Fruit fly (Drosophila melanogaster) whole organism, pupa: ENCODE results near the gene CG5116.

Source experiments
- CG10348 ChIP-seq: fragments of 200-800 bp; sonication (Bioruptor generic); IDR thresholded peaks from 2 replicates; pipeline ENCODE4 v1.3.6; 2022; ENCODE audit warnings: missing biosample characterization, missing genetic modification characterization
- CG12605 ChIP-seq: fragments of 200-800 bp; sonication (Bioruptor generic); IDR thresholded peaks from 2 replicates; pipeline ENCODE4 v1.3.6; 2022; ENCODE audit warnings: missing biosample characterization, missing genetic modification characterization
- CG13204 ChIP-seq: fragments of 200-800 bp; sonication (Bioruptor generic); optimal IDR thresholded peaks from 2 replicates; lab custom pipeline; 2018; ENCODE audit warnings: missing biosample characterization, mild to moderate bottlenecking, missing genetic modification characterization, moderate library complexity
- CG14655 ChIP-seq: fragments of 200-800 bp; sonication (Bioruptor generic); optimal IDR thresholded peaks from 3 replicates; lab custom pipeline; 2017; ENCODE audit warnings: mild to moderate bottlenecking, missing biosample characterization, missing genetic modification reagents, missing genetic modification characterization
- CG15710 ChIP-seq: fragments of 200-800 bp; sonication (Bioruptor generic); optimal IDR thresholded peaks from 2 replicates; lab custom pipeline; 2018; ENCODE audit warnings: missing biosample characterization, mild to moderate bottlenecking, missing genetic modification characterization, moderate library complexity
- CG17806 ChIP-seq: fragments of 200-800 bp; sonication (Bioruptor generic); optimal IDR thresholded peaks from 2 replicates; lab custom pipeline; 2018; ENCODE audit warnings: missing biosample characterization, mild to moderate bottlenecking, missing genetic modification characterization, moderate library complexity
- CG32121 ChIP-seq: fragments of 200-800 bp; sonication (Bioruptor generic); IDR thresholded peaks from 2 replicates; pipeline ENCODE4 v1.3.6; 2022; ENCODE audit warnings: missing biosample characterization, missing genetic modification characterization
- CG34367 ChIP-seq: fragments of 200-800 bp; sonication (Bioruptor generic); optimal IDR thresholded peaks from 2 replicates; lab custom pipeline; 2018; ENCODE audit warnings: missing biosample characterization, mild to moderate bottlenecking, missing genetic modification characterization
- CG4496 ChIP-seq: fragments of 200-800 bp; sonication (Bioruptor generic); IDR thresholded peaks from 3 replicates; pipeline ENCODE4 v1.3.6; 2022; ENCODE audit warnings: missing biosample characterization, missing genetic modification characterization
- CG8159 ChIP-seq: fragments of 200-800 bp; sonication (Bioruptor generic); optimal IDR thresholded peaks from 3 replicates; lab custom pipeline; 2018; ENCODE audit warnings: missing biosample characterization, mild to moderate bottlenecking, missing genetic modification characterization, moderate library complexity
- CG8301 ChIP-seq: fragments of 200-800 bp; sonication (Bioruptor generic); optimal IDR thresholded peaks from 2 replicates; lab custom pipeline; 2018; ENCODE audit warnings: missing biosample characterization, mild to moderate bottlenecking, missing genetic modification characterization
- CG9948 ChIP-seq: fragments of 200-800 bp; sonication (Bioruptor generic); optimal IDR thresholded peaks from 2 replicates; lab custom pipeline; 2018; ENCODE audit warnings: missing biosample characterization, mild to moderate bottlenecking, missing genetic modification characterization, moderate library complexity
- D1 ChIP-seq: fragments of 200-800 bp; sonication (Bioruptor generic); optimal IDR thresholded peaks from 2 replicates; lab custom pipeline; 2018; ENCODE audit warnings: missing biosample characterization, mild to moderate bottlenecking, missing genetic modification characterization, moderate library complexity
- EcR ChIP-seq: fragments of 200-800 bp; sonication (Bioruptor generic); optimal IDR thresholded peaks from 3 replicates; lab custom pipeline; 2019; ENCODE audit warnings: missing biosample characterization, missing genetic modification characterization, mild to moderate bottlenecking, moderate library complexity, missing genetic modification reagents
- Ets98B ChIP-seq: fragments of 200-800 bp; sonication (Bioruptor generic); IDR thresholded peaks from 2 replicates; pipeline ENCODE4 v1.3.6; 2022; ENCODE audit warnings: missing biosample characterization, missing genetic modification characterization
- Pif1A ChIP-seq: fragments of 200-800 bp; sonication (Bioruptor generic); optimal IDR thresholded peaks from 3 replicates; lab custom pipeline; 2016; ENCODE audit warnings: missing biosample characterization, missing genetic modification characterization
- Pif1B ChIP-seq: fragments of 200-800 bp; sonication (Bioruptor generic); optimal IDR thresholded peaks from 3 replicates; lab custom pipeline; 2016; ENCODE audit warnings: missing biosample characterization, missing genetic modification characterization
- Snoo ChIP-seq: fragments of 200-800 bp; sonication (Bioruptor generic); optimal IDR thresholded peaks from 3 replicates; lab custom pipeline; 2017; ENCODE audit warnings: missing biosample characterization, mild to moderate bottlenecking, missing genetic modification characterization, inconsistent platforms
- fd96Ca ChIP-seq: fragments of 200-800 bp; sonication (Bioruptor generic); IDR thresholded peaks from 3 replicates; pipeline ENCODE4 v1.3.6; 2022; ENCODE audit warnings: missing biosample characterization, missing genetic modification characterization
- gl ChIP-seq: fragments of 200-800 bp; sonication (Bioruptor generic); optimal IDR thresholded peaks from 2 replicates; lab custom pipeline; 2018; ENCODE audit warnings: missing biosample characterization, mild to moderate bottlenecking, missing genetic modification characterization
- rn ChIP-seq: fragments of 200-800 bp; sonication (Bioruptor generic); IDR thresholded peaks from 2 replicates; pipeline ENCODE4 v1.3.6; 2022; ENCODE audit warnings: missing biosample characterization, missing genetic modification characterization

CG5116 gene

DNA sequence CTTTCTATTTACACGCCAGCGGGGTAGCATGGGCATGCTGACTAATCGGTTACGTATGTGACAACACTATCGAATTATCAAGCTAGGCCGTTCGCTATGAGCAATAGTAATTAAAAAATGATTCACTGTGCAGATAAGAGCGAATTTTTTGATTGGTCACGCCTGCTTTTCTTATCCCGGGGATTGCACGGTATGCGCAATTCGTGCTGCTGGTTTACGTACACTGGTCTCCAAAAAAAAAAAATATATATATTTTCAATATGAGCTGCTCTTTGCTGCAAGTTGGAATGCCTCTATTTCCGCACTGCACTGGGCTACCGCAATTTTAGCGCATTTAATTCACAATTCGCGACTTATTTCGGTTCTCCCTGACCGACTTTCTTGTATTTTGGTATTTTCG lies 7.5 kb downstream of the CG5116 start:
- TF ChIP-seq EcR (no peak), D1 (tag; lab: Kevin White, UChicago) (peak; percentile 2), Snoo (tag; lab: Kevin White, UChicago) (peak; percentile 28), rn (GFP tag; lab: Robert Waterston, UW) (0 out of 2 replicates have a peak, but pooled peaks have one; percentile 27), CG8301 (tag; lab: Kevin White, UChicago) (peak; percentile 65), CG32121 (GFP tag; lab: Robert Waterston, UW) (peak; percentile 67), Pif1A (GFP tag; lab: Kevin White, UChicago) (peak; percentile 70), CG34367 (tag; lab: Kevin White, UChicago) (peak; percentile 40), Ets98B (GFP tag; lab: Robert Waterston, UW) (peak; percentile 79), CG17806 (tag; lab: Kevin White, UChicago) (peak; percentile 9), Pif1B (GFP tag; lab: Kevin White, UChicago) (peak; percentile 64), CG15710 (tag; lab: Kevin White, UChicago) (peak; percentile 15), CG9948 (peak; percentile 54), fd96Ca (GFP tag; lab: Robert Waterston, UW) (peak; percentile 86), CG14655 (GFP tag; lab: Kevin White, UChicago) (peak; percentile 66), CG12605 (peak; percentile 59), CG4496 (GFP tag; lab: Robert Waterston, UW) (peak; percentile 91), CG8159 (peak; percentile 32), CG10348 (GFP tag; lab: Robert Waterston, UW) (no peak; the same call in 1 of the 2 replicates), gl (tag; lab: Kevin White, UChicago) (no peak), CG13204 (GFP tag; lab: Kevin White, UChicago) (no peak)

DNA sequence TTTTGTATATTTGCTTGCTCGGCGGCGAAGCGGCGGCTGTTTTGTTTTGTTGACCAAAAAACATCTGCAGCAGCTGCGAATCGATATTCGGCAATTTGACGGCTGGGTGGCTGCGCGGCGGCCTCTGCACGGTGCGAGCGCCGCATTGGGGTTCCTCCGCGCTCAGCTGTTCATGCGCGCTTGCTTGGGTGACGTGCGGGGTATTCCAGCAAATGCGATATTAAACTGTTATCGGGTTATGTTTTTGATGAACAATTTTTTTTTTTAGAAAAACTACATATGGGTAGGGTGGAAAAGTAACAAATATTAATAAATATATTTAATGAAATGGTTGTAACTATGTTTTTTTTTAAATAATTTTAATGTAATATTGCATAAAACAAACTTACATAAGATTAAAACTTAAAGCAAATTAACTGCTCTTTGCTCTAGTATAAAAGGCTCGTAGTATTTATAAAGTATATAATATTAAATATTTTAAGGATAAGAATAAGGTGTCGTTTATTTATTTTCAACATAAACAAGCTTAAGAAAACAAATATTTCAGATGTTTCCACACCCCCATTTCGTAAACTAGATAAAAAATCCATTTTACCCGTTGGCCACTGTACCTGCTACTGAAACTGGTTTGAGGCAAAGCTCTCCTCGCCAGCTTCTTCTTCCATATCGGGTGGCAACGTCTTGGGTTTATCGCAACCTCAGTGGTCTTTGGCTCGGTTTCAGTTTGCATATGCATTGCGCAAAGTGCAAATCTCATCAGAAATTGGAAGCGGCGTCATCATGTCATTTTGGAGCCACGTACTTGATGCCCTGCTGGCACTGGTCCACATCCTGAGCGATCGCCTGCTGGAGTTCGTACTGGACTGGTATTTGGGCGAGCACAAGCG lies 8.1 kb downstream of the CG5116 start, which contains the start of the genes Gnpat and CG5112:
Gene Gnpat (minus strand): TSS at position 159 of the 887 bp plus-strand sequence.
Gene CG5112 (plus strand): TSS at position 683 of the 887 bp plus-strand sequence.
- no peak for TF ChIP-seq rn (GFP tag; lab: Robert Waterston, UW)
- no peak for TF ChIP-seq gl (tag; lab: Kevin White, UChicago)
- no peak for TF ChIP-seq Pif1B (GFP tag; lab: Kevin White, UChicago)
- TF ChIP-seq CG14655 (GFP tag; lab: Kevin White, UChicago): peak; percentile 19
- peak; percentile 44 for TF ChIP-seq Snoo (tag; lab: Kevin White, UChicago)
- TF ChIP-seq CG10348 (GFP tag; lab: Robert Waterston, UW): no peak
- peak; percentile 13 for TF ChIP-seq CG17806 (tag; lab: Kevin White, UChicago)
- TF ChIP-seq CG9948: peak; percentile 24
- 0 out of 2 replicates have a peak, but pooled peaks have one; percentile 32 for TF ChIP-seq CG12605
- TF ChIP-seq Pif1A (GFP tag; lab: Kevin White, UChicago): no peak
- peak; percentile 73 for TF ChIP-seq EcR
- TF ChIP-seq CG8159: peak; percentile 46
- peak; percentile 44 for TF ChIP-seq CG15710 (tag; lab: Kevin White, UChicago)
- TF ChIP-seq CG34367 (tag; lab: Kevin White, UChicago): no peak
- TF ChIP-seq D1 (tag; lab: Kevin White, UChicago): no peak
- TF ChIP-seq CG13204 (GFP tag; lab: Kevin White, UChicago): peak; percentile 11
- peak; percentile 6; the same call in 1 of the 2 replicates for TF ChIP-seq Ets98B (GFP tag; lab: Robert Waterston, UW)
- TF ChIP-seq CG4496 (GFP tag; lab: Robert Waterston, UW): peak; percentile 6; the same call in 1 of the 3 replicates
- no peak for TF ChIP-seq CG8301 (tag; lab: Kevin White, UChicago)
- TF ChIP-seq CG32121 (GFP tag; lab: Robert Waterston, UW): no peak
- TF ChIP-seq fd96Ca (GFP tag; lab: Robert Waterston, UW): no peak; the same call in 1 of the 3 replicates

- TF ChIP-seq CG15710 (tag; lab: Kevin White, UChicago) (no peak), CG14655 (GFP tag; lab: Kevin White, UChicago) (peak; percentile 65), CG17806 (tag; lab: Kevin White, UChicago) (peak; percentile 42), D1 (tag; lab: Kevin White, UChicago) (peak; percentile 66), rn (GFP tag; lab: Robert Waterston, UW) (no peak), CG8159 (peak; percentile 41), CG8301 (tag; lab: Kevin White, UChicago) (peak; percentile 57), CG34367 (tag; lab: Kevin White, UChicago) (peak; percentile 4), fd96Ca (GFP tag; lab: Robert Waterston, UW) (no peak), CG13204 (GFP tag; lab: Kevin White, UChicago) (peak; percentile 39), Ets98B (GFP tag; lab: Robert Waterston, UW) (no peak), CG9948 (no peak), CG12605 (peak; percentile 38; the same call in 1 of the 2 replicates), CG32121 (GFP tag; lab: Robert Waterston, UW) (0 out of 2 replicates have a peak, but pooled peaks have one; percentile 25), Snoo (tag; lab: Kevin White, UChicago) (peak; percentile 33), Pif1B (GFP tag; lab: Kevin White, UChicago) (peak; percentile 71), Pif1A (GFP tag; lab: Kevin White, UChicago) (peak; percentile 57), CG10348 (GFP tag; lab: Robert Waterston, UW) (no peak), CG4496 (GFP tag; lab: Robert Waterston, UW) (0 out of 3 replicates have a peak, but pooled peaks have one; percentile 25), gl (tag; lab: Kevin White, UChicago) (peak; percentile 82), EcR (no peak)
- TF ChIP-seq, all 21 proteins: peak for 14
These were observed 10.6 kb downstream of the CG5116 start for dm6 chr3R:25493294-25494187.
